Worm (Caenorhabditis elegans) whole organism, young adult: ENCODE measurements around the gene C29F9.8.
A peak's percentile ranks its signal among the peaks of the same experiment; 100 is the strongest.

Source experiments
- B0261.1 ChIP-seq: sonication (generic microtip); optimal IDR thresholded peaks from 2 replicates; lab custom pipeline; 2016; ENCODE audit warnings: mild to moderate bottlenecking, missing genetic modification characterization, moderate library complexity, missing compliant biosample characterization
- B0336.3 ChIP-seq: fragments of 200-800 bp; sonication (Bioruptor generic); IDR thresholded peaks from 2 replicates; pipeline ENCODE4 v1.3.6; 2022; ENCODE audit warnings: missing genetic modification characterization, missing compliant biosample characterization
- C17E4.6 ChIP-seq: fragments of 200-800 bp; sonication (Bioruptor generic); IDR thresholded peaks from 2 replicates; pipeline ENCODE4 v1.3.6; 2022; ENCODE audit warnings: missing genetic modification reagents, missing genetic modification characterization, missing compliant biosample characterization
- D2030.7 ChIP-seq: fragments of 200-800 bp; sonication (Bioruptor generic); IDR thresholded peaks from 2 replicates; pipeline ENCODE4 v1.3.6; 2022; ENCODE audit warnings: missing genetic modification reagents, missing genetic modification characterization, missing compliant biosample characterization
- F22D6.2 ChIP-seq: sonication (generic microtip); optimal IDR thresholded peaks from 2 replicates; lab custom pipeline; 2016; ENCODE audit warnings: mild to moderate bottlenecking, missing genetic modification characterization, missing compliant biosample characterization
- F49E8.2 ChIP-seq: sonication (generic microtip); optimal IDR thresholded peaks from 3 replicates; lab custom pipeline; 2017; ENCODE audit warnings: missing genetic modification characterization, mild to moderate bottlenecking, missing compliant biosample characterization, antibody characterized with exemption, moderate library complexity; ENCODE audit not compliant: insufficient read depth
- F57A8.1 ChIP-seq: fragments of 200-800 bp; sonication (Bioruptor generic); optimal IDR thresholded peaks from 2 replicates; lab custom pipeline; 2018; ENCODE audit warnings: mild to moderate bottlenecking, missing genetic modification characterization, moderate library complexity, missing compliant biosample characterization
- F57C9.4 ChIP-seq: sonication (generic microtip); optimal IDR thresholded peaks from 2 replicates; lab custom pipeline; 2017; ENCODE audit warnings: mild to moderate bottlenecking, missing genetic modification characterization, missing compliant biosample characterization
- K12H6.12 ChIP-seq: fragments of 200-800 bp; sonication (Bioruptor generic); optimal IDR thresholded peaks from 2 replicates; lab custom pipeline; 2018; ENCODE audit warnings: mild to moderate bottlenecking, missing genetic modification characterization, missing compliant biosample characterization
- Y56A3A.18 ChIP-seq: fragments of 200-800 bp; sonication (Bioruptor generic); IDR thresholded peaks from 2 replicates; pipeline ENCODE4 v1.3.6; 2022; ENCODE audit warnings: missing genetic modification reagents, missing genetic modification characterization, missing compliant biosample characterization
- aptf-2 ChIP-seq: fragments of 200-800 bp; sonication (Bioruptor generic); conservative IDR thresholded peaks from 2 replicates; pipeline ENCODE4 v1.3.6; 2022; ENCODE audit warnings: missing genetic modification reagents, missing genetic modification characterization, missing compliant biosample characterization
- attf-3 ChIP-seq: fragments of 200-800 bp; sonication (Bioruptor generic); conservative IDR thresholded peaks from 2 replicates; pipeline ENCODE4 v1.3.6; 2022; ENCODE audit warnings: missing genetic modification reagents, missing genetic modification characterization, missing compliant biosample characterization
- attf-5 ChIP-seq: fragments of 200-800 bp; sonication (Bioruptor generic); optimal IDR thresholded peaks from 2 replicates; lab custom pipeline; 2018; ENCODE audit warnings: mild to moderate bottlenecking, missing genetic modification characterization, missing compliant biosample characterization
- bed-2 ChIP-seq: fragments of 200-800 bp; sonication (Bioruptor generic); IDR thresholded peaks from 2 replicates; pipeline ENCODE4 v1.3.6; 2022; ENCODE audit warnings: missing genetic modification reagents, missing genetic modification characterization, missing compliant biosample characterization
- ccch-3 ChIP-seq: fragments of 200-800 bp; sonication (Bioruptor generic); optimal IDR thresholded peaks from 2 replicates; lab custom pipeline; 2018; ENCODE audit warnings: mild to moderate bottlenecking, missing genetic modification characterization, missing compliant biosample characterization
- cebp-1 ChIP-seq, 2 experiments: fragments of 200-800 bp in 1 of 2; sonication (Bioruptor generic) in 1 of 2; sonication (generic microtip) in 1 of 2; IDR thresholded peaks in 1 of 2; optimal IDR thresholded peaks in 1 of 2; 2 replicates each; pipeline versions ENCODE4 v1.3.6 to Lab custom; 2017 to 2022; ENCODE audit warnings: missing compliant biosample characterization in 2 of 2, missing genetic modification characterization in 2 of 2, mild to moderate bottlenecking in 1 of 2, missing genetic modification reagents in 1 of 2, moderate library complexity in 1 of 2
- cebp-2 ChIP-seq: fragments of 200-800 bp; sonication (Bioruptor generic); IDR thresholded peaks from 2 replicates; pipeline ENCODE4 v1.3.6; 2022; ENCODE audit warnings: missing genetic modification characterization, missing compliant biosample characterization
- ceh-58 ChIP-seq: fragments of 200-800 bp; sonication (Bioruptor generic); IDR thresholded peaks from 2 replicates; pipeline ENCODE4 v1.3.6; 2022; ENCODE audit warnings: missing genetic modification characterization, missing compliant biosample characterization
- chd-7 ChIP-seq: sonication (generic microtip); optimal IDR thresholded peaks from 2 replicates; lab custom pipeline; 2016; ENCODE audit warnings: mild to moderate bottlenecking, missing genetic modification characterization, moderate library complexity, missing compliant biosample characterization
- dpff-1 ChIP-seq: sonication (generic microtip); optimal IDR thresholded peaks from 2 replicates; lab custom pipeline; 2017; ENCODE audit warnings: mild to moderate bottlenecking, missing genetic modification characterization, missing compliant biosample characterization
- egl-44 ChIP-seq: fragments of 200-800 bp; sonication (Bioruptor generic); IDR thresholded peaks from 2 replicates; pipeline ENCODE4 v1.3.6; 2022; ENCODE audit warnings: missing genetic modification reagents, missing genetic modification characterization, missing compliant biosample characterization
- egrh-3 ChIP-seq: fragments of 200-800 bp; sonication (Bioruptor generic); IDR thresholded peaks from 2 replicates; pipeline ENCODE4 v1.3.6; 2022; ENCODE audit warnings: missing genetic modification reagents, missing genetic modification characterization, missing compliant biosample characterization
- fkh-3 ChIP-seq: sonication (generic microtip); optimal IDR thresholded peaks from 2 replicates; lab custom pipeline; 2016; ENCODE audit warnings: mild to moderate bottlenecking, missing genetic modification characterization, missing compliant biosample characterization
- hlh-12 ChIP-seq: sonication (generic microtip); optimal IDR thresholded peaks from 2 replicates; lab custom pipeline; 2016; ENCODE audit warnings: missing genetic modification characterization, missing compliant biosample characterization
- hlh-26 ChIP-seq: fragments of 200-800 bp; sonication (Bioruptor generic); conservative IDR thresholded peaks from 2 replicates; pipeline ENCODE4 v1.3.6; 2022; ENCODE audit warnings: missing genetic modification reagents, missing genetic modification characterization, missing compliant biosample characterization
- hmg-20 ChIP-seq: fragments of 200-800 bp; sonication (Bioruptor generic); IDR thresholded peaks from 2 replicates; pipeline ENCODE4 v1.3.6; 2022; ENCODE audit warnings: missing genetic modification reagents, missing genetic modification characterization, missing compliant biosample characterization
- let-607 ChIP-seq, 2 experiments: fragments of 200-800 bp in 1 of 2; sonication (Bioruptor generic) in 1 of 2; sonication (generic microtip) in 1 of 2; optimal IDR thresholded peaks; 2 replicates each; lab custom pipeline; 2016 to 2018; ENCODE audit warnings: mild to moderate bottlenecking in 2 of 2, missing compliant biosample characterization in 2 of 2, missing genetic modification characterization in 2 of 2, moderate library complexity in 2 of 2, missing genotype in 1 of 2
- lsy-27 ChIP-seq: sonication (generic microtip); optimal IDR thresholded peaks from 2 replicates; lab custom pipeline; 2017; ENCODE audit warnings: missing genetic modification characterization, mild to moderate bottlenecking, missing compliant biosample characterization, antibody characterized with exemption, missing genotype, borderline replicate concordance; ENCODE audit not compliant: insufficient read depth
- madf-10 ChIP-seq: sonication (generic microtip); optimal IDR thresholded peaks from 2 replicates; lab custom pipeline; 2016; ENCODE audit warnings: mild to moderate bottlenecking, missing genetic modification characterization, missing compliant biosample characterization
- mel-28 ChIP-seq: sonication (generic microtip); optimal IDR thresholded peaks from 2 replicates; lab custom pipeline; 2016; ENCODE audit warnings: borderline replicate concordance, mild to moderate bottlenecking, missing genetic modification characterization, missing compliant biosample characterization
- mes-4 ChIP-seq: sonication (generic microtip); optimal IDR thresholded peaks from 2 replicates; lab custom pipeline; 2016; ENCODE audit warnings: missing genotype, missing genetic modification characterization, missing compliant biosample characterization
- mxl-1 ChIP-seq: sonication (generic microtip); optimal IDR thresholded peaks from 2 replicates; lab custom pipeline; 2016; ENCODE audit warnings: missing genetic modification characterization, missing compliant biosample characterization
- nfya-1 ChIP-seq: sonication (generic microtip); optimal IDR thresholded peaks from 2 replicates; lab custom pipeline; 2017; ENCODE audit warnings: antibody characterized with exemption, missing compliant biosample characterization, missing genetic modification characterization, borderline replicate concordance; ENCODE audit not compliant: insufficient read depth
- nfyb-1 ChIP-seq: fragments of 200-800 bp; sonication (Bioruptor generic); IDR thresholded peaks from 2 replicates; pipeline ENCODE4 v1.3.6; 2022; ENCODE audit warnings: missing genetic modification reagents, missing genetic modification characterization, missing compliant biosample characterization
- nhr-179 ChIP-seq: sonication (generic microtip); optimal IDR thresholded peaks from 2 replicates; lab custom pipeline; 2016; ENCODE audit warnings: mild to moderate bottlenecking, missing genetic modification characterization, missing compliant biosample characterization
- nhr-80 ChIP-seq: sonication (generic microtip); optimal IDR thresholded peaks from 2 replicates; lab custom pipeline; 2016; ENCODE audit warnings: missing genetic modification characterization, missing compliant biosample characterization
- rpc-1 ChIP-seq, 2 experiments: fragments of 150-350 bp in 1 of 2; sonication (generic microtip) in 1 of 2; optimal IDR thresholded peaks; 2 replicates each; lab custom pipeline; 2014 to 2018; ENCODE audit warnings: missing biosample characterization in 1 of 2, missing genetic modification characterization in 1 of 2, missing genetic modification reagents in 1 of 2, missing genotype in 1 of 2
- sdz-38 ChIP-seq: sonication (generic microtip); optimal IDR thresholded peaks from 2 replicates; lab custom pipeline; 2016; ENCODE audit warnings: missing genotype, missing genetic modification characterization, missing compliant biosample characterization
- sptf-2 ChIP-seq: fragments of 200-800 bp; sonication (Bioruptor generic); optimal IDR thresholded peaks from 2 replicates; lab custom pipeline; 2018; ENCODE audit warnings: mild to moderate bottlenecking, missing genetic modification characterization, missing compliant biosample characterization
- tbp1 ChIP-seq: fragments of 200-800 bp; sonication (Bioruptor generic); optimal IDR thresholded peaks from 2 replicates; lab custom pipeline; 2018; ENCODE audit warnings: mild to moderate bottlenecking, missing genetic modification characterization, missing compliant biosample characterization
- tlf-1 ChIP-seq: fragments of 200-800 bp; sonication (Bioruptor generic); optimal IDR thresholded peaks from 2 replicates; lab custom pipeline; 2018; ENCODE audit warnings: mild to moderate bottlenecking, missing genetic modification characterization, missing compliant biosample characterization
- unc-62 ChIP-seq: fragments of 150-350 bp; optimal IDR thresholded peaks from 2 replicates; lab custom pipeline; 2014; ENCODE audit warnings: missing biosample characterization, missing genetic modification reagents, missing genetic modification characterization
- xnd-1 ChIP-seq: sonication (generic microtip); optimal IDR thresholded peaks from 2 replicates; lab custom pipeline; 2016; ENCODE audit warnings: missing genotype, missing genetic modification reagents, missing genetic modification characterization, missing compliant biosample characterization
- zfh-2 ChIP-seq: fragments of 200-800 bp; sonication (Bioruptor generic); conservative IDR thresholded peaks from 2 replicates; pipeline ENCODE4 v1.3.6; 2022; ENCODE audit warnings: missing genetic modification reagents, missing genetic modification characterization, missing compliant biosample characterization
- zim-3 ChIP-seq: sonication (generic microtip); optimal IDR thresholded peaks from 2 replicates; lab custom pipeline; 2017; ENCODE audit warnings: mild to moderate bottlenecking, missing genetic modification characterization, moderate library complexity, missing compliant biosample characterization
- ztf-18 ChIP-seq: sonication (generic microtip); optimal IDR thresholded peaks from 2 replicates; lab custom pipeline; 2016; ENCODE audit warnings: missing genotype, mild to moderate bottlenecking, missing genetic modification characterization, missing compliant biosample characterization

The C29F9.8 gene

DNA sequence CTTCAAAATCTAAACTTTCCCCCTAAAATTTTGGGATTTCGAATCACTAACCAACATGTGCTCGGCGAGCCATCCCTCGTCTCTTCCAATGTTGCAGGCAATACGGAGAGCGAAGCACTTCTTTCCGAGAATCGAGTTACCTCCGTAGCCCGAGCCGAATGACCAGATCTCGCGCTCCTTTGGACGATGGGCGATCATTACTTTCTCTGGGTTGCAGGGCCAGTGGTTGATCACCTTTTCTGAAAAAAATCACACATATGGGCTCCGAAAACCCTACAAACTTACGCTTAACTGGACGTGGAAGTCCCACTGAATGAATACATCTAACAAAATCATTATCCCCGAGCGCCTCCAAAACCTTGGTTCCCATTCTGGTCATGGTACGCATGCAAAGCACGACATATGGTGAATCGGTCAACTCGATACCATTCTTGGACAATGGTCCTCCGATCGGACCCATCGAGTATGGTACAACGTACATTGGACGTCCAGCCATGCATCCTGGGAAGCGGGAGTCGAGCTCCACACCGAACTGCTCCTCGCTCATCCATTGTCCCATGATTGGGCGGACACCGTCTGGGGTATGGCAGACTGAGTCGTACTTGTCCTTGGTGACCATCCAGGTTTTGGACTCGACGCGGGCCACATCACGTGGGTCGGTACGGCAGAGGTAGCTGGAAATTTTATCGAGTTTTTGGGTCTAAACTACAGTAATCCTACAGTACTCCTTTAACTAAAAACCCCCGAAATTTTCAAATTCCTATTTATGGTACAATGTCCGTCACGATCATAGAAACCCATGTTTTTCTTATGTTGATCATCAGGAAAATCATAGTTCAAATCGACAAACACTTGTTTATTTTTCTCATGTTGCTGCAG, 31.9 kb downstream of the C29F9.8 start (continued):
- no peak for TF ChIP-seq chd-7 (tag; lab: Kevin White, UChicago)
- no peak for TF ChIP-seq unc-62
- TF ChIP-seq hlh-12 (tag; lab: Kevin White, UChicago): no peak
- no peak for TF ChIP-seq madf-10 (tag; lab: Kevin White, UChicago)
- TF ChIP-seq F22D6.2: no peak
- TF ChIP-seq attf-5 (GFP tag; lab: Kevin White, UChicago): no peak
- no peak for TF ChIP-seq egl-44
- TF ChIP-seq tlf-1 (GFP tag; lab: Kevin White, UChicago): no peak
- TF ChIP-seq xnd-1: no peak
- peak; percentile 67 for TF ChIP-seq nfyb-1
- no peak for TF ChIP-seq nfya-1 (tag; lab: Kevin White, UChicago)
- no peak for TF ChIP-seq Y56A3A.18 (GFP tag; lab: Robert Waterston, UW)
- no peak for TF ChIP-seq cebp-2 (GFP tag; lab: Robert Waterston, UW)
- TF ChIP-seq sptf-2 (GFP tag; lab: Kevin White, UChicago): no peak
- TF ChIP-seq nhr-179 (tag; lab: Kevin White, UChicago): no peak
- TF ChIP-seq B0336.3 (GFP tag; lab: Robert Waterston, UW): 0 out of 2 replicates have a peak, but pooled peaks have one; percentile 40
- TF ChIP-seq lsy-27 (tag; lab: Kevin White, UChicago): no peak
- no peak for TF ChIP-seq nhr-80 (tag; lab: Kevin White, UChicago)
- TF ChIP-seq F49E8.2: no peak
- TF ChIP-seq hlh-26 (GFP tag; lab: Robert Waterston, UW): no peak
- TF ChIP-seq cebp-1 (GFP tag; IDR thresholded peaks at IDR 0.05; lab: Robert Waterston, UW): no peak
- no peak for TF ChIP-seq cebp-1 (tag; optimal IDR thresholded peaks at IDR 0.05; lab: Kevin White, UChicago)
- no peak for TF ChIP-seq zim-3
- TF ChIP-seq mxl-1 (tag; lab: Kevin White, UChicago): no peak
- TF ChIP-seq bed-2: no peak
- no peak for TF ChIP-seq fkh-3 (tag; lab: Kevin White, UChicago)
- no peak for TF ChIP-seq rpc-1 (optimal IDR thresholded peaks at IDR 0.05; lab: Kevin White, UChicago)
- TF ChIP-seq rpc-1 (tag; optimal IDR thresholded peaks at IDR 0.05; lab: Kevin White, UChicago): no peak
- TF ChIP-seq F57A8.1 (GFP tag; lab: Kevin White, UChicago): peak; percentile 45
- TF ChIP-seq K12H6.12 (tag; lab: Kevin White, UChicago): no peak
- TF ChIP-seq aptf-2: no peak
- TF ChIP-seq D2030.7 (GFP tag; lab: Robert Waterston, UW): no peak
- no peak for TF ChIP-seq attf-3 (GFP tag; lab: Robert Waterston, UW)
- peak; percentile 62; the same call in 1 of the 2 replicates for TF ChIP-seq zfh-2 (GFP tag; lab: Robert Waterston, UW)
- no peak for TF ChIP-seq ccch-3 (GFP tag; lab: Kevin White, UChicago)
- no peak for TF ChIP-seq B0261.1 (tag; lab: Kevin White, UChicago)
- 0 out of 2 replicates have a peak, but pooled peaks have one; percentile 3 for TF ChIP-seq egrh-3 (GFP tag; lab: Robert Waterston, UW)
- no peak for TF ChIP-seq ztf-18
- no peak for TF ChIP-seq tbp1 (GFP tag; lab: Kevin White, UChicago)
- no peak for TF ChIP-seq hmg-20
- no peak for TF ChIP-seq mel-28 (tag; lab: Kevin White, UChicago)
- TF ChIP-seq C17E4.6: no peak
- TF ChIP-seq F57C9.4 (tag; lab: Kevin White, UChicago): no peak
- no peak for TF ChIP-seq let-607 (tag; optimal IDR thresholded peaks at IDR 0.05; lab: Kevin White, UChicago)
- peak; percentile 13 for TF ChIP-seq dpff-1 (tag; lab: Kevin White, UChicago)
- TF ChIP-seq ceh-58 (GFP tag; lab: Robert Waterston, UW): no peak
- TF ChIP-seq mes-4 (tag; lab: Kevin White, UChicago): no peak
- TF ChIP-seq sdz-38 (tag; lab: Kevin White, UChicago): no peak
